Worm (Caenorhabditis elegans) whole organism, young adult: ENCODE results near the gene scl-7.

Experiments used
- B0019.2 ChIP-seq: fragments of 200-800 bp; sonication (Bioruptor generic); conservative IDR thresholded peaks from 2 replicates; pipeline ENCODE4 v1.3.6; 2022; ENCODE audit warnings: missing genetic modification reagents, missing genetic modification characterization, missing compliant biosample characterization
- B0261.1 ChIP-seq: sonication (generic microtip); optimal IDR thresholded peaks from 2 replicates; lab custom pipeline; 2016; ENCODE audit warnings: mild to moderate bottlenecking, missing genetic modification characterization, moderate library complexity, missing compliant biosample characterization
- F55B11.4 ChIP-seq: sonication (generic microtip); optimal IDR thresholded peaks from 2 replicates; lab custom pipeline; 2016; ENCODE audit warnings: missing compliant biosample characterization, missing genetic modification characterization, borderline replicate concordance; ENCODE audit not compliant: insufficient read depth
- F57A8.1 ChIP-seq: fragments of 200-800 bp; sonication (Bioruptor generic); optimal IDR thresholded peaks from 2 replicates; lab custom pipeline; 2018; ENCODE audit warnings: mild to moderate bottlenecking, missing genetic modification characterization, moderate library complexity, missing compliant biosample characterization
- K12H6.12 ChIP-seq: fragments of 200-800 bp; sonication (Bioruptor generic); optimal IDR thresholded peaks from 2 replicates; lab custom pipeline; 2018; ENCODE audit warnings: mild to moderate bottlenecking, missing genetic modification characterization, missing compliant biosample characterization
- T07F8.4 ChIP-seq: sonication (generic microtip); optimal IDR thresholded peaks from 2 replicates; lab custom pipeline; 2016; ENCODE audit warnings: mild to moderate bottlenecking, missing genetic modification characterization, moderate library complexity, missing compliant biosample characterization
- Y53F4B.3 ChIP-seq: fragments of 200-800 bp; sonication (Bioruptor generic); IDR thresholded peaks from 2 replicates; pipeline ENCODE4 v1.3.6; 2022; ENCODE audit warnings: missing genetic modification reagents, missing genetic modification characterization, missing compliant biosample characterization
- ama-1 ChIP-seq, 3 experiments: fragments of 150-350 bp in 1 of 3; sonication (generic microtip) in 2 of 3; optimal IDR thresholded peaks; 2 replicates each; lab custom pipeline; 2014 to 2018; ENCODE audit warnings: missing biosample characterization in 2 of 3, missing genetic modification characterization in 2 of 3, missing genetic modification reagents in 2 of 3
- cebp-2 ChIP-seq: fragments of 200-800 bp; sonication (Bioruptor generic); IDR thresholded peaks from 2 replicates; pipeline ENCODE4 v1.3.6; 2022; ENCODE audit warnings: missing genetic modification characterization, missing compliant biosample characterization
- chd-7 ChIP-seq: sonication (generic microtip); optimal IDR thresholded peaks from 2 replicates; lab custom pipeline; 2016; ENCODE audit warnings: mild to moderate bottlenecking, missing genetic modification characterization, moderate library complexity, missing compliant biosample characterization
- die-1 ChIP-seq: sonication (generic microtip); optimal IDR thresholded peaks from 2 replicates; lab custom pipeline; 2016; ENCODE audit warnings: missing genotype, mild to moderate bottlenecking, missing genetic modification characterization, missing compliant biosample characterization
- dox-1 ChIP-seq: fragments of 200-800 bp; sonication (Bioruptor generic); IDR thresholded peaks from 2 replicates; pipeline ENCODE4 v1.3.6; 2022; ENCODE audit warnings: missing genetic modification reagents, missing genetic modification characterization, missing compliant biosample characterization
- efl-1 ChIP-seq: fragments of 150-350 bp; optimal IDR thresholded peaks from 2 replicates; lab custom pipeline; 2014; ENCODE audit warnings: missing biosample characterization, missing genetic modification reagents, missing genetic modification characterization
- egl-18 ChIP-seq: fragments of 200-800 bp; sonication (Bioruptor generic); IDR thresholded peaks from 2 replicates; pipeline ENCODE4 v1.3.6; 2022; ENCODE audit warnings: missing genetic modification reagents, missing genetic modification characterization, missing compliant biosample characterization
- egrh-3 ChIP-seq: fragments of 200-800 bp; sonication (Bioruptor generic); IDR thresholded peaks from 2 replicates; pipeline ENCODE4 v1.3.6; 2022; ENCODE audit warnings: missing genetic modification reagents, missing genetic modification characterization, missing compliant biosample characterization
- hlh-12 ChIP-seq: sonication (generic microtip); optimal IDR thresholded peaks from 2 replicates; lab custom pipeline; 2016; ENCODE audit warnings: missing genetic modification characterization, missing compliant biosample characterization
- hrde-1 ChIP-seq: sonication (generic microtip); optimal IDR thresholded peaks from 2 replicates; lab custom pipeline; 2016; ENCODE audit warnings: missing genetic modification characterization, mild to moderate bottlenecking, missing compliant biosample characterization, moderate library complexity, missing genotype, missing genetic modification reagents, borderline replicate concordance
- hsf-1 ChIP-seq: fragments of 200-800 bp; sonication (Bioruptor generic); IDR thresholded peaks from 2 replicates; pipeline ENCODE4 v1.3.6; 2022; ENCODE audit warnings: missing genetic modification reagents, missing genetic modification characterization, missing compliant biosample characterization
- let-526 ChIP-seq: fragments of 200-800 bp; sonication (Bioruptor generic); IDR thresholded peaks from 2 replicates; pipeline ENCODE4 v1.3.6; 2022; ENCODE audit warnings: missing genetic modification reagents, missing genetic modification characterization, missing compliant biosample characterization
- madf-10 ChIP-seq: sonication (generic microtip); optimal IDR thresholded peaks from 2 replicates; lab custom pipeline; 2016; ENCODE audit warnings: mild to moderate bottlenecking, missing genetic modification characterization, missing compliant biosample characterization
- madf-3 ChIP-seq: fragments of 200-800 bp; sonication (Bioruptor generic); IDR thresholded peaks from 2 replicates; pipeline ENCODE4 v1.3.6; 2022; ENCODE audit warnings: missing genetic modification reagents, missing genetic modification characterization, missing compliant biosample characterization
- mcd-1 ChIP-seq: fragments of 200-800 bp; sonication (Bioruptor generic); IDR thresholded peaks from 2 replicates; pipeline ENCODE4 v1.3.6; 2022; ENCODE audit warnings: missing genetic modification reagents, missing genetic modification characterization, missing compliant biosample characterization
- mxl-1 ChIP-seq: sonication (generic microtip); optimal IDR thresholded peaks from 2 replicates; lab custom pipeline; 2016; ENCODE audit warnings: missing genetic modification characterization, missing compliant biosample characterization
- nfya-1 ChIP-seq: sonication (generic microtip); optimal IDR thresholded peaks from 2 replicates; lab custom pipeline; 2017; ENCODE audit warnings: antibody characterized with exemption, missing compliant biosample characterization, missing genetic modification characterization, borderline replicate concordance; ENCODE audit not compliant: insufficient read depth
- nhr-27 ChIP-seq: fragments of 200-800 bp; sonication (Bioruptor generic); optimal IDR thresholded peaks from 2 replicates; lab custom pipeline; 2018; ENCODE audit warnings: mild to moderate bottlenecking, missing genetic modification characterization, moderate library complexity, missing compliant biosample characterization
- rpc-1 ChIP-seq, 2 experiments: fragments of 150-350 bp in 1 of 2; sonication (generic microtip) in 1 of 2; optimal IDR thresholded peaks; 2 replicates each; lab custom pipeline; 2014 to 2018; ENCODE audit warnings: missing biosample characterization in 1 of 2, missing genetic modification characterization in 1 of 2, missing genetic modification reagents in 1 of 2, missing genotype in 1 of 2
- tbx-9 ChIP-seq: sonication (generic microtip); optimal IDR thresholded peaks from 2 replicates; lab custom pipeline; 2016; ENCODE audit warnings: borderline replicate concordance, missing genetic modification characterization, inconsistent platforms, missing compliant biosample characterization
- ztf-26 ChIP-seq: sonication (generic microtip); optimal IDR thresholded peaks from 2 replicates; lab custom pipeline; 2017; ENCODE audit warnings: missing genetic modification characterization, missing compliant biosample characterization
- ztf-28 ChIP-seq: fragments of 200-800 bp; sonication (Bioruptor generic); IDR thresholded peaks from 2 replicates; pipeline ENCODE4 v1.3.6; 2022; ENCODE audit warnings: missing genetic modification reagents, missing genetic modification characterization, missing compliant biosample characterization

The scl-7 gene

ce11 chrIV:13038888-13039287 lies 31.4 kb upstream of the scl-7 start, which contains the start of gene F49E11.2:
F49E11.2 (minus strand) TSS chrIV:13038988.
- TF ChIP-seq nhr-27 (tag; lab: Kevin White, UChicago) = no peak
- TF ChIP-seq cebp-2 (GFP tag; lab: Robert Waterston, UW) = 0 out of 2 replicates have a peak, but pooled peaks have one; percentile 67

- TF ChIP-seq let-526 (GFP tag; lab: Robert Waterston, UW) (no peak), cebp-2 (GFP tag; lab: Robert Waterston, UW) (0 out of 2 replicates have a peak, but pooled peaks have one; percentile 52), egl-18 (GFP tag; lab: Robert Waterston, UW) (no peak), ama-1 (optimal IDR thresholded peaks at IDR 0.05; lab: Kevin White, UChicago) (no peak), ama-1 (GFP tag; optimal IDR thresholded peaks at IDR 0.05; lab: Kevin White, UChicago) (no peak)
- TF ChIP-seq, all 124 proteins: peak for 1
Observed at ce11 chrIV:13041486-13041885, 28.8 kb upstream of the scl-7 start.

- no peak for TF ChIP-seq die-1
Observed at ce11 chrIV:13042091-13042490, 28.2 kb upstream of the scl-7 start, which contains the start of gene amt-2. amt-2 (plus strand) TSS chrIV:13042391.

- no peak for TF ChIP-seq efl-1
- no peak for TF ChIP-seq tbx-9 (tag; lab: Kevin White, UChicago)
- TF ChIP-seq hsf-1 (GFP tag; lab: Robert Waterston, UW) = no peak
- TF ChIP-seq nfya-1 = no peak
- no peak for TF ChIP-seq madf-3 (GFP tag; lab: Robert Waterston, UW)
- no peak for TF ChIP-seq mxl-1 (tag; lab: Kevin White, UChicago)
- TF ChIP-seq F57A8.1 (GFP tag; lab: Kevin White, UChicago) = no peak
- no peak for TF ChIP-seq T07F8.4 (tag; lab: Kevin White, UChicago)
- TF ChIP-seq B0261.1 (tag; lab: Kevin White, UChicago) = no peak
- no peak for TF ChIP-seq egrh-3 (GFP tag; lab: Robert Waterston, UW)
Observed at ce11 chrIV:13044980-13045379, 25.3 kb upstream of the scl-7 start.

ce11 chrIV:13046848-13047247 lies 23.4 kb upstream of the scl-7 start, which contains the start of gene scl-9:
scl-9 (plus strand) TSS chrIV:13047148.
- TF ChIP-seq rpc-1 (optimal IDR thresholded peaks at IDR 0.05; lab: Kevin White, UChicago) (no peak), rpc-1 (tag; optimal IDR thresholded peaks at IDR 0.05; lab: Kevin White, UChicago) (no peak), F55B11.4 (tag; lab: Kevin White, UChicago) (no peak), chd-7 (no peak), Y53F4B.3 (GFP tag; lab: Robert Waterston, UW) (no peak), B0019.2 (GFP tag; lab: Robert Waterston, UW) (no peak), ama-1 (optimal IDR thresholded peaks at IDR 0.05; lab: Kevin White, UChicago) (no peak), ama-1 (GFP tag; optimal IDR thresholded peaks at IDR 0.05; lab: Kevin White, UChicago) (no peak), dox-1 (GFP tag; lab: Robert Waterston, UW) (no peak), ztf-28 (GFP tag; lab: Robert Waterston, UW) (no peak), hlh-12 (tag; lab: Kevin White, UChicago) (no peak), K12H6.12 (tag; lab: Kevin White, UChicago) (no peak)

- no peak for TF ChIP-seq mcd-1 (GFP tag; lab: Robert Waterston, UW)
- no peak for TF ChIP-seq madf-10 (tag; lab: Kevin White, UChicago)
- no peak for TF ChIP-seq egrh-3 (GFP tag; lab: Robert Waterston, UW)
- no peak for TF ChIP-seq ztf-26
- TF ChIP-seq nhr-27 (tag; lab: Kevin White, UChicago) = no peak
- no peak for TF ChIP-seq hrde-1 (tag; lab: Kevin White, UChicago)
- TF ChIP-seq B0261.1 (tag; lab: Kevin White, UChicago) = no peak
Observed at ce11 chrIV:13048157-13048556, 22.1 kb upstream of the scl-7 start, which contains the start of gene scl-10. scl-10 (plus strand) TSS chrIV:13048457.
